Fruit fly (Drosophila melanogaster) whole organism, embryonic: Measurements from ENCODE around the gene Psa.

Experiments
- Aef1 ChIP-seq: fragments of 200-800 bp; sonication (Bioruptor generic); IDR thresholded peaks from 3 replicates; pipeline ENCODE4 v1.3.6; 2022; ENCODE audit warnings: missing biosample characterization, missing genetic modification characterization
- Antp ChIP-seq: fragments of 200-800 bp; sonication (Bioruptor generic); optimal IDR thresholded peaks from 3 replicates; lab custom pipeline; 2016; ENCODE audit warnings: missing biosample characterization, missing genetic modification characterization
- Bdp1 ChIP-seq: fragments of 200-800 bp; sonication (Bioruptor generic); optimal IDR thresholded peaks from 3 replicates; lab custom pipeline; 2016; ENCODE audit warnings: missing biosample characterization, missing genetic modification characterization
- CG10147 ChIP-seq: fragments of 200-800 bp; sonication (Bioruptor generic); optimal IDR thresholded peaks from 2 replicates; lab custom pipeline; 2019; ENCODE audit warnings: missing biosample characterization, mild to moderate bottlenecking, missing genetic modification characterization, moderate library complexity
- CG10209 ChIP-seq: fragments of 200-800 bp; sonication (Bioruptor generic); optimal IDR thresholded peaks from 3 replicates; lab custom pipeline; 2017; ENCODE audit warnings: missing biosample characterization, mild to moderate bottlenecking, missing genetic modification characterization, missing genetic modification reagents
- CG10321 ChIP-seq: fragments of 200-800 bp; sonication (Bioruptor generic); IDR thresholded peaks from 2 replicates; pipeline ENCODE4 v1.3.6; 2022; ENCODE audit warnings: missing biosample characterization, missing genetic modification characterization
- CG11085 ChIP-seq: fragments of 200-800 bp; sonication (Bioruptor generic); IDR thresholded peaks from 2 replicates; pipeline ENCODE4 v1.3.6; 2022; ENCODE audit warnings: missing biosample characterization, missing genetic modification characterization
- CG12071 ChIP-seq: fragments of 200-800 bp; sonication (Bioruptor generic); optimal IDR thresholded peaks from 3 replicates; lab custom pipeline; 2018; ENCODE audit warnings: missing biosample characterization, mild to moderate bottlenecking, missing genetic modification characterization
- CG13296 ChIP-seq: fragments of 200-800 bp; sonication (Bioruptor generic); optimal IDR thresholded peaks from 3 replicates; lab custom pipeline; 2018; ENCODE audit warnings: missing biosample characterization, mild to moderate bottlenecking, missing genetic modification characterization
- CG13894 ChIP-seq: fragments of 200-800 bp; sonication (Bioruptor generic); optimal IDR thresholded peaks from 3 replicates; lab custom pipeline; 2018; ENCODE audit warnings: missing biosample characterization, mild to moderate bottlenecking, missing genetic modification characterization, moderate library complexity
- CG14050 ChIP-seq: fragments of 200-800 bp; sonication (Bioruptor generic); IDR thresholded peaks from 3 replicates; pipeline ENCODE4 v1.3.6; 2022; ENCODE audit warnings: missing biosample characterization, missing genetic modification characterization
- CG14667 ChIP-seq: fragments of 200-800 bp; sonication (Bioruptor generic); IDR thresholded peaks from 2 replicates; pipeline ENCODE4 v1.3.6; 2022; ENCODE audit warnings: missing biosample characterization, missing genetic modification characterization
- CG17186 ChIP-seq: fragments of 200-800 bp; sonication (Bioruptor generic); optimal IDR thresholded peaks from 3 replicates; lab custom pipeline; 2017; ENCODE audit warnings: missing biosample characterization, missing genetic modification reagents, missing genetic modification characterization
- CG1792 ChIP-seq: fragments of 200-800 bp; sonication (Bioruptor generic); optimal IDR thresholded peaks from 2 replicates; lab custom pipeline; 2016; ENCODE audit warnings: missing biosample characterization, missing genetic modification characterization
- CG18476 ChIP-seq: fragments of 200-800 bp; sonication (Bioruptor generic); optimal IDR thresholded peaks from 2 replicates; lab custom pipeline; 2016; ENCODE audit warnings: missing biosample characterization, mild to moderate bottlenecking, missing genetic modification characterization
- CG18764 ChIP-seq: fragments of 200-800 bp; sonication (Bioruptor generic); optimal IDR thresholded peaks from 3 replicates; lab custom pipeline; 2016; ENCODE audit warnings: missing biosample characterization, missing genetic modification characterization
- CG2712 ChIP-seq: fragments of 200-800 bp; optimal IDR thresholded peaks from 3 replicates; lab custom pipeline; 2019; ENCODE audit warnings: missing biosample characterization, mild to moderate bottlenecking, missing genetic modification characterization, moderate library complexity
- CG3163 ChIP-seq: fragments of 200-800 bp; sonication (Bioruptor generic); optimal IDR thresholded peaks from 3 replicates; lab custom pipeline; 2016; ENCODE audit warnings: missing biosample characterization, missing genetic modification characterization
- CG32772 ChIP-seq: fragments of 200-800 bp; sonication (Bioruptor generic); IDR thresholded peaks from 2 replicates; pipeline ENCODE4 v1.3.6; 2022; ENCODE audit warnings: missing biosample characterization, missing genetic modification characterization
- CG34422 ChIP-seq: fragments of 200-800 bp; sonication (Bioruptor generic); IDR thresholded peaks from 3 replicates; pipeline ENCODE4 v1.3.6; 2022; ENCODE audit warnings: missing biosample characterization, missing genetic modification characterization
- CG43689 ChIP-seq: fragments of 200-800 bp; sonication (Bioruptor generic); IDR thresholded peaks from 2 replicates; pipeline ENCODE4 v1.3.6; 2022; ENCODE audit warnings: missing biosample characterization, missing genetic modification characterization
- CG9817 ChIP-seq: fragments of 200-800 bp; sonication (Bioruptor generic); optimal IDR thresholded peaks from 2 replicates; lab custom pipeline; 2018; ENCODE audit warnings: missing biosample characterization, mild to moderate bottlenecking, missing genetic modification characterization, moderate library complexity
- CG9932 ChIP-seq: fragments of 200-800 bp; sonication (Bioruptor generic); IDR thresholded peaks from 2 replicates; pipeline ENCODE4 v1.3.6; 2022; ENCODE audit warnings: missing biosample characterization, missing genetic modification characterization
- Doc3 ChIP-seq: fragments of 200-800 bp; sonication (Bioruptor generic); IDR thresholded peaks from 3 replicates; pipeline ENCODE4 v1.3.6; 2022; ENCODE audit warnings: missing biosample characterization, missing genetic modification characterization; ENCODE audit not compliant: partially characterized antibody
- GATAe ChIP-seq: fragments of 200-800 bp; sonication (Bioruptor generic); conservative IDR thresholded peaks from 2 replicates; pipeline ENCODE4 v1.3.6; 2022; ENCODE audit warnings: missing biosample characterization, missing genetic modification characterization
- H15 ChIP-seq: fragments of 200-800 bp; sonication (Bioruptor generic); IDR thresholded peaks from 3 replicates; pipeline ENCODE4 v1.3.6; 2022; ENCODE audit warnings: missing biosample characterization, missing genetic modification characterization
- H2.0 ChIP-seq: fragments of 200-800 bp; sonication (Bioruptor generic); IDR thresholded peaks from 2 replicates; pipeline ENCODE4 v1.3.6; 2022; ENCODE audit warnings: missing biosample characterization, missing genetic modification characterization
- Hand ChIP-seq: fragments of 200-800 bp; sonication (Bioruptor generic); optimal IDR thresholded peaks from 2 replicates; lab custom pipeline; 2017; ENCODE audit warnings: mild to moderate bottlenecking, missing biosample characterization, missing genetic modification reagents, missing genetic modification characterization
- Kr ChIP-seq: fragments of 200-800 bp; sonication (Bioruptor generic); optimal IDR thresholded peaks from 2 replicates; lab custom pipeline; 2017; ENCODE audit warnings: missing biosample characterization, mild to moderate bottlenecking, missing genetic modification characterization
- MBD-R2 ChIP-seq: fragments of 200-800 bp; sonication (Bioruptor generic); IDR thresholded peaks from 2 replicates; pipeline ENCODE4 v1.3.6; 2022; ENCODE audit warnings: missing biosample characterization, missing genetic modification characterization
- Mrtf ChIP-seq: fragments of 200-800 bp; sonication (Bioruptor generic); IDR thresholded peaks from 3 replicates; pipeline ENCODE4 v1.3.6; 2022; ENCODE audit warnings: missing biosample characterization, missing genetic modification characterization
- Sox100B ChIP-seq: fragments of 200-800 bp; sonication (Bioruptor generic); optimal IDR thresholded peaks from 3 replicates; lab custom pipeline; 2018; ENCODE audit warnings: missing biosample characterization, mild to moderate bottlenecking, missing genetic modification characterization
- ara ChIP-seq: fragments of 200-800 bp; sonication (Bioruptor generic); IDR thresholded peaks from 2 replicates; pipeline ENCODE4 v1.3.6; 2022; ENCODE audit warnings: missing biosample characterization, missing genetic modification characterization
- bigmax ChIP-seq: fragments of 200-800 bp; sonication (Bioruptor generic); optimal IDR thresholded peaks from 2 replicates; lab custom pipeline; 2018; ENCODE audit warnings: missing biosample characterization, mild to moderate bottlenecking, missing genetic modification characterization
- btn ChIP-seq: fragments of 200-800 bp; sonication (Bioruptor generic); optimal IDR thresholded peaks from 2 replicates; lab custom pipeline; 2016; ENCODE audit warnings: missing biosample characterization, missing genetic modification characterization
- crc ChIP-seq: fragments of 200-800 bp; sonication (Bioruptor generic); optimal IDR thresholded peaks from 2 replicates; lab custom pipeline; 2016; ENCODE audit warnings: missing biosample characterization, missing genetic modification characterization
- dan ChIP-seq: fragments of 200-800 bp; sonication (Bioruptor generic); IDR thresholded peaks from 2 replicates; pipeline ENCODE4 v1.3.6; 2022; ENCODE audit warnings: missing biosample characterization, missing genetic modification characterization
- ems ChIP-seq: fragments of 200-800 bp; sonication (Bioruptor generic); optimal IDR thresholded peaks from 3 replicates; lab custom pipeline; 2016; ENCODE audit warnings: missing biosample characterization, missing genetic modification characterization
- esg ChIP-seq: fragments of 200-800 bp; sonication (Bioruptor generic); conservative IDR thresholded peaks from 2 replicates; pipeline ENCODE4 v1.3.6; 2022; ENCODE audit warnings: missing biosample characterization, missing genetic modification characterization
- fd64A ChIP-seq: fragments of 200-800 bp; sonication (Bioruptor generic); optimal IDR thresholded peaks from 3 replicates; lab custom pipeline; 2018; ENCODE audit warnings: missing biosample characterization, mild to moderate bottlenecking, missing genetic modification characterization
- gem ChIP-seq: fragments of 200-800 bp; sonication (Bioruptor generic); optimal IDR thresholded peaks from 2 replicates; lab custom pipeline; 2019; ENCODE audit warnings: missing biosample characterization, mild to moderate bottlenecking, missing genetic modification characterization, moderate library complexity
- grau ChIP-seq: fragments of 200-800 bp; optimal IDR thresholded peaks from 3 replicates; lab custom pipeline; 2019; ENCODE audit warnings: missing biosample characterization, mild to moderate bottlenecking, missing genetic modification characterization, moderate library complexity
- inv ChIP-seq: fragments of 200-800 bp; sonication (Bioruptor generic); IDR thresholded peaks from 2 replicates; pipeline ENCODE4 v1.3.6; 2022; ENCODE audit warnings: missing biosample characterization, missing genetic modification characterization; ENCODE audit not compliant: partially characterized antibody
- knrl ChIP-seq: fragments of 200-800 bp; sonication (Bioruptor generic); IDR thresholded peaks from 3 replicates; pipeline ENCODE4 v1.3.6; 2022; ENCODE audit warnings: missing biosample characterization, missing genetic modification characterization; ENCODE audit not compliant: partially characterized antibody
- odd ChIP-seq: fragments of 200-800 bp; sonication (Bioruptor generic); optimal IDR thresholded peaks from 2 replicates; lab custom pipeline; 2017; ENCODE audit warnings: missing biosample characterization, mild to moderate bottlenecking, missing genetic modification characterization
- repo ChIP-seq: fragments of 200-800 bp; sonication (Bioruptor generic); optimal IDR thresholded peaks from 2 replicates; lab custom pipeline; 2016; ENCODE audit warnings: missing biosample characterization, missing genetic modification characterization
- sens ChIP-seq: fragments of 200-800 bp; sonication (Bioruptor generic); peaks from one replicate; lab custom pipeline; 2016; ENCODE audit warnings: missing biosample characterization, missing genetic modification characterization
- sqz ChIP-seq: fragments of 200-800 bp; sonication (Bioruptor generic); optimal IDR thresholded peaks from 3 replicates; lab custom pipeline; 2018; ENCODE audit warnings: missing biosample characterization, mild to moderate bottlenecking, missing genetic modification characterization
- twi ChIP-seq: fragments of 200-800 bp; optimal IDR thresholded peaks from 2 replicates; lab custom pipeline; 2019; ENCODE audit warnings: missing biosample characterization, mild to moderate bottlenecking, missing genetic modification characterization, moderate library complexity

The Psa gene

DNA sequence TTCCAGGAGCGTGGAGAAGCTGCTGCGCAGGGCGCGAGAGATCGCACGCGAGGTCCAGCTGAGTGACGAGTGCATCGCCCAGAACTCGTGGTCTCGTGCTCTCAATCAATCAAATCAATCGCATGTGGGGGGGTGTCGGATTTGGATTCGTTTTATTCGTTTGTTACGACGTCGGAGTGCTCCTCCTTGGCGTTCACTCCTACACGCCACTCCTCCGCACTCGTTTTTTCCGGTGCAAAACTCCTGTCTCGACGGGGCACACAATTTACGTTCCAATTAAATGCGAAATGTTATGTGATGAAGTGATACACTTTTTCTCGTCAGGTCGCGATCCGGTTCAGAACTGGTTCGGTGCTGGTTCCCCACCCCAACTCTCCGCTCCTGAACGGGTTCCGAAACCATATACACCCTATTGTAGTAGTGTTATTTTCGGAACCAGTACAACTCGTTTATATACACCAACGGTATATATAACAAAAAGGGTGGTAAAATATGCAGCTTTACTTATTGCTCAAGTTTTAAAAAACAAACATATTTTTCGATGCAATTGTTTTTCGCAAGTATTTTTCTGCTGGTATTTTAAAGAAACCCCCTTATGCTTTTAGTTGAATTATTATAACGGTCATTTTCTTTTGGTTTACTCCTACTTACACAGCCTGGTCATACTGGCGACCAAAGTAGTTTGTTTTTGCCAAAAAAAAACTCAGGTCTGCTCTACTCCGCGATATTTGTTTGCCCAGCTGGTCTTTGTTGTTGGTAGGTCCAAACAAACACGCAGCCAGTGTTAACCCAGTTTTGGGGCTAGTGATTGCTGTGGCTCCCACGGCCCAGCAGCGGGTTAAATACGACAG, 34.1 kb downstream of the Psa start, which contains the start of the genes CG12091 and pns (continued):
- TF ChIP-seq Aef1 (GFP tag; lab: Robert Waterston, UW) (peak; percentile 29; the same call in 2 of the 3 replicates), sqz (peak; percentile 89), esg (GFP tag; lab: Robert Waterston, UW) (peak; percentile 61), CG9817 (tag; lab: Kevin White, UChicago) (peak; percentile 46), crc (GFP tag; lab: Kevin White, UChicago) (peak; percentile 26), fd64A (no peak), CG2712 (tag; lab: Kevin White, UChicago) (peak; percentile 81), H15 (GFP tag; lab: Robert Waterston, UW) (no peak), gem (tag; lab: Kevin White, UChicago) (peak; percentile 78), Antp (peak; percentile 79), H2.0 (peak; percentile 77), CG18764 (GFP tag; lab: Kevin White, UChicago) (peak; percentile 56), CG17186 (peak; percentile 45), Kr (peak; percentile 35), Doc3 (GFP tag; lab: Robert Waterston, UW) (no peak), ems (peak; percentile 71), CG10321 (GFP tag; lab: Robert Waterston, UW) (peak; percentile 25; the same call in 1 of the 2 replicates), knrl (GFP tag; lab: Robert Waterston, UW) (peak; percentile 81), CG34422 (GFP tag; lab: Robert Waterston, UW) (peak; percentile 59; the same call in 1 of the 3 replicates), CG12071 (GFP tag; lab: Kevin White, UChicago) (peak; percentile 57), CG10147 (GFP tag; lab: Kevin White, UChicago) (no peak), repo (peak; percentile 56), GATAe (GFP tag; lab: Robert Waterston, UW) (no peak), CG14050 (GFP tag; lab: Robert Waterston, UW) (peak; percentile 66), btn (peak; percentile 28), dan (GFP tag; lab: Robert Waterston, UW) (no peak), CG1792 (GFP tag; lab: Kevin White, UChicago) (peak; percentile 60), CG10209 (GFP tag; lab: Kevin White, UChicago) (peak; percentile 61), Hand (GFP tag; lab: Kevin White, UChicago) (peak; percentile 28), CG32772 (GFP tag; lab: Robert Waterston, UW) (0 out of 2 replicates have a peak, but pooled peaks have one; percentile 19), MBD-R2 (GFP tag; lab: Robert Waterston, UW) (peak; percentile 43; the same call in 1 of the 2 replicates), CG3163 (GFP tag; lab: Kevin White, UChicago) (peak; percentile 45), Mrtf (GFP tag; lab: Robert Waterston, UW) (no peak), sens (peak; percentile 97), CG14667 (GFP tag; lab: Robert Waterston, UW) (0 out of 2 replicates have a peak, but pooled peaks have one; percentile 10), CG43689 (GFP tag; lab: Robert Waterston, UW) (no peak), grau (peak; percentile 67), Bdp1 (GFP tag; lab: Kevin White, UChicago) (peak; percentile 60), CG13296 (peak; percentile 50), CG9932 (GFP tag; lab: Robert Waterston, UW) (peak; percentile 77), CG13894 (tag; lab: Kevin White, UChicago) (no peak), odd (GFP tag; lab: Kevin White, UChicago) (peak; percentile 62), ara (GFP tag; lab: Robert Waterston, UW) (no peak), inv (GFP tag; lab: Robert Waterston, UW) (peak; percentile 73; the same call in 1 of the 2 replicates), CG11085 (GFP tag; lab: Robert Waterston, UW) (peak; percentile 38; the same call in 1 of the 2 replicates), CG18476 (GFP tag; lab: Kevin White, UChicago) (peak; percentile 27), bigmax (GFP tag; lab: Kevin White, UChicago) (peak; percentile 7), twi (tag; lab: Kevin White, UChicago) (peak; percentile 55), Sox100B (GFP tag; lab: Kevin White, UChicago) (no peak)
